Fruit fly (Drosophila melanogaster): ENCODE measurements around the gene CG10663.

CG10663 gene

DNA sequence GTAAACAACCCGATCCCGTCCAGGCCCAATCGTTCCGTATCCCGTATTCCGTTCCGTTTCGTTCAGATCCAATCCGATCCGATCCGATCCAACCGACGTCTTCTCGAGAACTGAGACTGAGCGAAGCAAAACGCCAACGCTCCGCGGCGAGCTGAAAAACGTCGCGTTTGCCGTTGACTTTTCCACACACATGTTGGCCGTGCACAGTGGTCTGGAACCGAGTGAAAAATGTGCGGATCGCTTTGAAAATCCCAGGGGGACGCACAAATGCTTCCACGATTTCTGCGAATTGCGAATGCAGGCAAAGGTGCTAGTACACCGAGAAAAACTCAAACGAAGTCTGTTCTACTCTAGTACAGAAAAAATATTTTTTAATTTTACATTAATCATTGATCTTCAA, at the start of gene CG10663:
Gene CG10663 (minus strand): TSS at position 88 of the 400 bp plus-strand sequence.
- TF ChIP-seq usp (GFP tag; optimal IDR thresholded peaks at IDR 0.05) (no peak), psq (optimal IDR thresholded peaks at IDR 0.05) (no peak), Dll (optimal IDR thresholded peaks at IDR 0.05) (no peak), EcR (GFP tag; optimal IDR thresholded peaks at IDR 0.05) (no peak), CG8478 (optimal IDR thresholded peaks at IDR 0.05) (no peak), pan (optimal IDR thresholded peaks at IDR 0.05) (no peak)

DNA sequence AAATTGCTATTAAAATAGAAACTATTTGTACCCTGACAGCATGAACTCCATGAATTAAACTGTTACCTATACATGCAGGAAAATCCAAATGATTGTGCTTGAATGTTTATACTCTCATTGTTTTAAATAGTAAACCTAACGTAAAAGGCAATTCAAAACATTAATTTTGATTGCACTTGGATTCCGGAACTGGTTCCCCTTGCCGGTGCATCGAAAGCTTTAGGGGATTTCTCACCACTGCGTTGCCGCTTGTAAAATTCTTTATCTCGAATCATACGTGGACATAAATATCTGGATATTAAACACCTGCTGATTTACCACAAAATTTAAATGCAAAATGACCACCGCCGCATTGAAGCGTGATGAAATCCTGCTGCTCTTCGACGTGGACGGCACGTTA, 49.5 kb upstream of the CG10663 start, which contains the start of gene Pmm2:
Gene Pmm2 (plus strand): TSS at position 273 of the 400 bp plus-strand sequence.
- TF ChIP-seq usp (GFP tag; optimal IDR thresholded peaks at IDR 0.05) (no peak), EcR (GFP tag; optimal IDR thresholded peaks at IDR 0.05) (no peak), psq (optimal IDR thresholded peaks at IDR 0.05) (no peak), CG8478 (optimal IDR thresholded peaks at IDR 0.05) (no peak)

DNA sequence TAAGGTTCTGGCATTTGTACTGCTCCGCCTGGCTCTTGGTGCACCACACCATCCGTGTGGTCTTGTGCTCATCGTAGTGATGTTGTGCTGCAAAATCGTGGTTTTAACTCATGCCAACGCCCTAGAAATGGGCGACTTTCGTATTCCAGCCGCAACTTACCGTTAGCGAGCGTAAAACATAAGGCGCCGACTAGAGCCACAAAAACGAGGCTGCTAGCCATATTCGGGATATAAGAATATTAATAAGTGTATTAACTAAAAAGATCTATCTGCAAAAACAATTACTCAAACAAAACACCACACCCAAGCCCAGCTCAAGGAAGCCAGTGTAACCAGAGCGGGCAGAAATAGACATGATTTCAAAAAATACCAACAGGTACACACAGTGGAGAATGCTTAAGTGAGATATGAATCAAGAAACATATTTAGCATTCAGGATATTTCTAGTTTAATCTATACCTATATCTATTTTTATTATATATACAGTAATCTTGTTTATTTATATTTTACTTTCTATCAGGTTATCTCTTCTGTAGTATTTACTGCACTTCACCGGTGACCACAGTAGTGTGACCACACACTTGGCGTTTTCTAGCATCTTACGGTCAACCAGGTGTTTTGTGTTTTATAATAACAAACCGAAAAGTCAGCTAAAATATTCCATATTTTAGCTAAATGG, 48.7 kb upstream of the CG10663 start, which contains the start of the genes Tsf2 and CG34242:
Gene Tsf2 (minus strand): TSS at position 333 of the 679 bp plus-strand sequence.
Gene CG34242 (plus strand): TSS at position 605 of the 679 bp plus-strand sequence.
- TF ChIP-seq Dll (optimal IDR thresholded peaks at IDR 0.05) (no peak), pan (optimal IDR thresholded peaks at IDR 0.05) (no peak), CG8478 (optimal IDR thresholded peaks at IDR 0.05) (no peak), psq (optimal IDR thresholded peaks at IDR 0.05) (no peak), EcR (GFP tag; optimal IDR thresholded peaks at IDR 0.05) (no peak), usp (GFP tag; optimal IDR thresholded peaks at IDR 0.05) (no peak)

DNA sequence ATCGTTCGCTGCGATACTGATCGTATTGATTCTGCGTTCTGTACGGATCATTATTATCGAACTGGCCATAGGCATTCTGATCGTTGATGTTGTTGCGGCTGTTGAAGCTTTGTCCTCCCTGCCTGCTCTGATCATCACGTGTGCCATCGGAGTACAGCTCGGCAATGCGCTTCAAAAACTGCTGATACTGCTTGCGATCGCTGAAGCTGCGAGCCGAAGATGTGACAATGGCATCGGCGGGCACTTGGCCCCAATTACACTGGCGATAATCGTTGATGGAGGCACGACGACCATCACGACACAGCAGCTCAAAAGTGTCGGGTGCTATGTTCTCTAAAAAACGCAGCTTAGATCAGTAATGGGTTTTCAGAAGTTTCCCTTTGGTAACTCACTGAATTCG, 47.4 kb upstream of the CG10663 start:
- TF ChIP-seq usp (GFP tag; optimal IDR thresholded peaks at IDR 0.05), result no peak

DNA sequence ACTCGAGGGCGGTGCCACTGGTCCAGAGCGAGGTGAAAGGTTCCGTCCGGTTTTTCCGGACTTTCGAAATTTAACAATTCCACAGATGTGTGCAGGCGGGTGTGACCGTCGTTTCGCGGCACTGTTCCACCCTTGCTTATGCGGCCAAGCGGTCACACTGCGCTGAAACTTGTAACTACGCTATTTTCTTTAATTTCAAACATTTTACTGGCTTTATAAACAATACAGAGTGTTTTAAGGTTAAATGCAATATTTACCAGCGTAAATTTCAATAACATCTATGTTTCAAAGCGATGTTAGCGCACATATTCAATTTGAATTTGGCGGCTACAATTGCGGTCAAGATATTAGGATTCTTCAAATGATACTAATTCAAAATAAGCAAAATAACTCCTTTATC, 45.2 kb upstream of the CG10663 start, which contains the start of gene nst:
Gene nst (minus strand): TSS at position 128 of the 400 bp plus-strand sequence.
- no peak for TF ChIP-seq EcR (GFP tag; optimal IDR thresholded peaks at IDR 0.05)
- TF ChIP-seq pan (optimal IDR thresholded peaks at IDR 0.05), result no peak
- no peak for TF ChIP-seq psq (optimal IDR thresholded peaks at IDR 0.05)
- TF ChIP-seq CG8478 (optimal IDR thresholded peaks at IDR 0.05), result no peak
- no peak for TF ChIP-seq Dll (optimal IDR thresholded peaks at IDR 0.05)
- no peak for TF ChIP-seq usp (GFP tag; optimal IDR thresholded peaks at IDR 0.05)

DNA sequence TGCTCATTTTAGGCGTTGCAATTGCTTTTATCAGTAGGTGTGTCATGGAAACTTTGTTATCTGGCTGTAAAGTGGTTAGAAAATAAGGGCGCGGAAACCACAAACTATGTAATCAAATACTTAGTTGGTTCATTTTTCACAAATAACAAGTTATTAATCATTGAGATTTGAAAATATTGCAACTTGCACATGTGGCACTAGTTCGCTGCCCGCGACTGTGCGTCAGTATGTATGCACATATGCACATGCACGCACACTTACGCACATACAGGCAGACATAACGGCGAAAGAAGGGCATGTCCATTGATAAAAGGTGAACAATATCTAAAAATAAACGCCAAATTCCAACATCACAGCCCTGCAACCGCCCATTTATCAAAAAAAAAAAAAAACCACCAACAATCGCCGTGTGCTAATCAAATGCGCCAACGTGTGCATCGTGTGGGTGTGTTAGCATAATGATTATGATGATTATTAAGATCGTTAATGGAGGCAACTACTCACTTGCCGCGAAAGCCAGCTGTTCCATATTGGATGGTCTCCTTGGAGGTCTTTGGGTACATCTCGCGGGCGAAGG, 44.7 kb upstream of the CG10663 start:
- TF ChIP-seq Dll (optimal IDR thresholded peaks at IDR 0.05), result no peak
- TF ChIP-seq CG8478 (optimal IDR thresholded peaks at IDR 0.05), result no peak
- no peak for TF ChIP-seq pan (optimal IDR thresholded peaks at IDR 0.05)
- no peak for TF ChIP-seq EcR (GFP tag; optimal IDR thresholded peaks at IDR 0.05)
- TF ChIP-seq psq (optimal IDR thresholded peaks at IDR 0.05), result no peak
- no peak for TF ChIP-seq usp (GFP tag; optimal IDR thresholded peaks at IDR 0.05)

DNA sequence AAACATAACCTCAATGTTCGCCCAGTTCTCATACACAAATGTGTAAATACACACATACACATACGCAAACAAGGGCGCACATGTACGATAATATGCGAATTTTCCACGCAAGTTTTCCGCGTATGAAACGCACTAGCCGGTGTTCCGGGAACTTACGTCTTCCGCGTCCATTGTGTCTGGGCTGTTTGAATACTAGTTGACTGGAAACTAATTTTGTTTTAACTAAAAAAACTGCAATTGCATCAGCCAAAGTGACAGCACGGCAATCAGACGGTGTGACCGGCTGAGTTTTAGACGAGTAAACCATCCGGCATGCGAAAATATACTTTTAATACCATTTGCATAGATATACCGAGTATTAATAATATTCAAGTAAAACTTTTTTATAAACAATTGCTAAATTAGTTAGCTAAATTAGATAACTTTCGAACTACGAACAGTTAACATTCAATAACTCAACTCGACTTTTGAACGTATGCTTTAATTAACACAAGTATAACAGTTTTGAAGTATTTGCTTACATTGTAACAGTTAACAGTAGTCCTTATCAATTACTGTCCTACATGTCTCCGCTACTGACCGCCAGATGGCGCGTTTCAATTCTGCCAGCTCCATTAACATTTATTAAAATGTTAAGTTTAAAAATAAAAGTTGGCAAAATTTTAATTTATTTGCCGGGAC, 41.7 kb upstream of the CG10663 start, which contains the start of gene eIF2beta:
Gene eIF2beta (minus strand): TSS at position 299 of the 681 bp plus-strand sequence.
- TF ChIP-seq usp (GFP tag; optimal IDR thresholded peaks at IDR 0.05) (no peak), CG8478 (optimal IDR thresholded peaks at IDR 0.05) (no peak), Dll (optimal IDR thresholded peaks at IDR 0.05) (no peak), EcR (GFP tag; optimal IDR thresholded peaks at IDR 0.05) (no peak), psq (optimal IDR thresholded peaks at IDR 0.05) (no peak), pan (optimal IDR thresholded peaks at IDR 0.05) (no peak)

DNA sequence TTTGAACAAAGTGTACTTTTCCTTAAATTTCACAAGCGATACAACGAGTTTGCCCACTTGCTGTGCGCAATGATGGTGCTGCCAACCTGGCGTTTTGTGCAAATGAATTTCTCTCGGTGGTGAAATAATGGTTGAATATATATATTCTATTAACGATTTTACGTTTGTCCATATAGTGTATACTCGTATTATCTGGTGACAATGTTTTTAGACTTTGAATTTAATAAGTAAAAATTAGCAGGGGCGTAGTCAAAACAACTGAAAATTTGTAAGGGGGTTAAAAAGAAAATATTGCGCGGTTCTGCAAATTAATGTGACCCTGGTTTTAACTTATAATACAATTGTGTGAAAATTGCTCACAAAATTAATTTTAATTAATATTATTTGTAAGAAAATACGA, 39.1 kb upstream of the CG10663 start, which contains the start of the genes ver and Gcn5:
Gene ver (plus strand): TSS at position 47 of the 400 bp plus-strand sequence.
Gene Gcn5 (minus strand): TSS at position 74 of the 400 bp plus-strand sequence.
- no peak for TF ChIP-seq usp (GFP tag; optimal IDR thresholded peaks at IDR 0.05)
- no peak for TF ChIP-seq Dll (optimal IDR thresholded peaks at IDR 0.05)
- no peak for TF ChIP-seq pan (optimal IDR thresholded peaks at IDR 0.05)
- no peak for TF ChIP-seq EcR (GFP tag; optimal IDR thresholded peaks at IDR 0.05)
- TF ChIP-seq CG8478 (optimal IDR thresholded peaks at IDR 0.05), result no peak
- no peak for TF ChIP-seq psq (optimal IDR thresholded peaks at IDR 0.05)

DNA sequence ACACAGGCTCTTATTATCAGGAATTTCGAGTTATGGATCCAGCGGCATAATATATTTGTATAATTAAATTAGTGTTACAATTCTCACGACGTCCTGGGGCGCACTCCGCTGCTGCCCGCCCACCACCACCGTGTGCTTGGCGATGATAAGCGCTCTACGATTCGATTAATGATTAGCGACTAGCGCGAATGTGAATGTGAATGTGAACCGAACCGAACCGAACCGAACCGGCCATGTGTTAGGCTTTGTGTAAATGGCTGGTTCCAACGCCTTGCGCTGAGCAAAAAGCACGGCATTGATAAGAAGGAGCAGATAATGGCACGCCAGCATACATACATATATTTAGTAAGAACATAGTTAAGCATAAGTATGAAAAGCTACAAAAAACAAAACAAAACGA, 34.5 kb upstream of the CG10663 start:
- TF ChIP-seq usp (GFP tag; optimal IDR thresholded peaks at IDR 0.05) (no peak), pan (optimal IDR thresholded peaks at IDR 0.05) (no peak), CG8478 (optimal IDR thresholded peaks at IDR 0.05) (no peak), psq (optimal IDR thresholded peaks at IDR 0.05) (no peak), EcR (GFP tag; optimal IDR thresholded peaks at IDR 0.05) (no peak), Dll (optimal IDR thresholded peaks at IDR 0.05) (no peak)

DNA sequence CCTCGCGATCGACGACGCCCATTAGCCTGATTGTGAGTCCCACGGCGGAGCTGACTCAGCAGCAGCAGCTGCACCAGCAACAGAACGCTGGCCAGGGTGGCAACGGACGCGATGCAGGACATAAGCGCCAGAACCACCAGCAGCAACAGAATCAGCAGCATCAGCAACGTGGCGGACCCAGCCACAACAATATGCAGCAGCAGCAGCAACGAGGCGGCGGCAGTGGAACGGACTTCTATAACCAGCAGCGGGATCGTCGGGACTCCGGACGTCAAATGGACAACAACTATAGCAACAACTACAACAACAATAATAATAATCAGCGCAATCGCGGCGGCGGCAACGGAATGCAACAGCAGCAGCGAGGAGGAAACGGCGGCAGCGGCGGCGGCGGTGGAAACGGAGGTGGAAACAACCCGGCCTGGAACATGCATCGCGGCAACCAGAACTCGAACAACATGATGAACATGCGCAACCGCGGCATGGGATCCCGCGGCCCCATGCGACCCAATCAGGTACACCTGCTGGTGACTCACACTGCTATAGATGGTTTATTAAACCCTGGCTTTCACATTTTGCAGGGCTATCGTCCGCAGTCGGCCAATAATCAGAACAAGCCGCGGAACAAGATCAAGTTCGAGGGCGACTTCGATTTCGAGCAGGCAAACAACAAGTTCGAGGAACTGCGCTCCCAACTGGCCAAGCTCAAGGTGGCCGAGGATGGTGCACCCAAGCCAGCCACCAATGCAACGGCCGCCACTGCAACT, 32.8 kb upstream of the CG10663 start:
- no peak for TF ChIP-seq psq (optimal IDR thresholded peaks at IDR 0.05)
- TF ChIP-seq pan (optimal IDR thresholded peaks at IDR 0.05), result no peak
- no peak for TF ChIP-seq Dll (optimal IDR thresholded peaks at IDR 0.05)
- no peak for TF ChIP-seq CG8478 (optimal IDR thresholded peaks at IDR 0.05)
- no peak for TF ChIP-seq EcR (GFP tag; optimal IDR thresholded peaks at IDR 0.05)
- TF ChIP-seq usp (GFP tag; optimal IDR thresholded peaks at IDR 0.05), result no peak

DNA sequence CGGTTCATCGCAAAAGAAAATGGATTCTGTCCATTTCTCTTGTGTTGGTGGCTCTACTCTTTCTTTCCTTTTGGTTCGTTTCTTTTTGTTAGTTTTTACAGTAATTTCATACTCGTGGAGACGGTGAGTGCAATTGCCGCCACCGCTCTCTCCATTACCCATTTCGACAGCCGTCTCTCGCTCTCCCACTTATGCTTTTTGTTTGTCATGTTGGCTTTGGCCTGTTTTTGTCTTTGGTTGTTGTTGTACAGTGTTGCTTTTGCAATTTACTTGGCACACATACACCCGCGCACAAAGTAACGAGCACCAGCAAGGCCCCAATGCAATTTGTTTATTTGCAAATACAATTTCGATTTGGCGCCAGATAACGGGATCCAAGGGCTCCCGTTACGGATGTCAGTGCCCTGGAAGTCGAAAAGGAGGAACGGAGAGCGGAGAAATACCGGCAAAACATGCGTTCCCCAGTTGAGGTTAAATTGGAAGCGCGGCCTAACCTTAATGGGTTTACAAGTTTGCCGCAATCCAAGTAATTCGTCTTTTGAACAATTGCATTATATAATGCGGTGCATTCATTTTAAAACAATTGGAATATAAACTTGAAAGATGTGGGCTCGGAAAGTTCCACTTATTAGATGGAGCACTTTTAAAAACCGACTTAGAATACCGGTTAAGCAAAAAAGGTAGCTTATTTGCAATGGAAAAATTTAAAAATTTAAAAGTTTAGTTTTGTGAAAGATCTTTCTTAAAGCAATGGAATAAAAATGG, 31.0 kb upstream of the CG10663 start:
- TF ChIP-seq usp (GFP tag; optimal IDR thresholded peaks at IDR 0.05), result no peak
- no peak for TF ChIP-seq CG8478 (optimal IDR thresholded peaks at IDR 0.05)
- peak; percentile 43 for TF ChIP-seq Dll (optimal IDR thresholded peaks at IDR 0.05)
- no peak for TF ChIP-seq psq (optimal IDR thresholded peaks at IDR 0.05)
- no peak for TF ChIP-seq EcR (GFP tag; optimal IDR thresholded peaks at IDR 0.05)

All from whole organism.